Worm (Caenorhabditis elegans) whole organism, young adult: ENCODE results near the gene sru-9.

Experiments
- C06A6.2 ChIP-seq: fragments of 200-800 bp; sonication (Bioruptor generic); conservative IDR thresholded peaks from 2 replicates; pipeline ENCODE4 v1.3.6; 2022; ENCODE audit warnings: missing genetic modification characterization, missing compliant biosample characterization
- F22D6.2 ChIP-seq: sonication (generic microtip); optimal IDR thresholded peaks from 2 replicates; lab custom pipeline; 2016; ENCODE audit warnings: mild to moderate bottlenecking, missing genetic modification characterization, missing compliant biosample characterization
- F37B4.10 ChIP-seq: fragments of 200-800 bp; sonication (Bioruptor generic); IDR thresholded peaks from 2 replicates; pipeline ENCODE4 v1.3.6; 2022; ENCODE audit warnings: missing genetic modification characterization, missing compliant biosample characterization
- F49E8.2 ChIP-seq: sonication (generic microtip); optimal IDR thresholded peaks from 3 replicates; lab custom pipeline; 2017; ENCODE audit warnings: missing genetic modification characterization, mild to moderate bottlenecking, missing compliant biosample characterization, antibody characterized with exemption, moderate library complexity; ENCODE audit not compliant: insufficient read depth
- Y53F4B.3 ChIP-seq: fragments of 200-800 bp; sonication (Bioruptor generic); IDR thresholded peaks from 2 replicates; pipeline ENCODE4 v1.3.6; 2022; ENCODE audit warnings: missing genetic modification reagents, missing genetic modification characterization, missing compliant biosample characterization
- Y56A3A.18 ChIP-seq: fragments of 200-800 bp; sonication (Bioruptor generic); IDR thresholded peaks from 2 replicates; pipeline ENCODE4 v1.3.6; 2022; ENCODE audit warnings: missing genetic modification reagents, missing genetic modification characterization, missing compliant biosample characterization
- Y67H2A.10 ChIP-seq: fragments of 200-800 bp; sonication (Bioruptor generic); conservative IDR thresholded peaks from 2 replicates; pipeline ENCODE4 v1.3.6; 2022; ENCODE audit warnings: missing genetic modification reagents, missing genetic modification characterization, missing compliant biosample characterization
- attf-5 ChIP-seq: fragments of 200-800 bp; sonication (Bioruptor generic); optimal IDR thresholded peaks from 2 replicates; lab custom pipeline; 2018; ENCODE audit warnings: mild to moderate bottlenecking, missing genetic modification characterization, missing compliant biosample characterization
- ccch-3 ChIP-seq: fragments of 200-800 bp; sonication (Bioruptor generic); optimal IDR thresholded peaks from 2 replicates; lab custom pipeline; 2018; ENCODE audit warnings: mild to moderate bottlenecking, missing genetic modification characterization, missing compliant biosample characterization
- cebp-2 ChIP-seq: fragments of 200-800 bp; sonication (Bioruptor generic); IDR thresholded peaks from 2 replicates; pipeline ENCODE4 v1.3.6; 2022; ENCODE audit warnings: missing genetic modification characterization, missing compliant biosample characterization
- ceh-100 ChIP-seq: fragments of 200-800 bp; sonication (Bioruptor generic); IDR thresholded peaks from 2 replicates; pipeline ENCODE4 v1.3.6; 2022; ENCODE audit warnings: missing genetic modification reagents, missing genetic modification characterization, missing compliant biosample characterization
- ceh-40 ChIP-seq: fragments of 200-800 bp; sonication (Bioruptor generic); IDR thresholded peaks from 2 replicates; pipeline ENCODE4 v1.3.6; 2022; ENCODE audit warnings: missing genetic modification characterization, missing compliant biosample characterization
- dpff-1 ChIP-seq: sonication (generic microtip); optimal IDR thresholded peaks from 2 replicates; lab custom pipeline; 2017; ENCODE audit warnings: mild to moderate bottlenecking, missing genetic modification characterization, missing compliant biosample characterization
- egl-18 ChIP-seq: fragments of 200-800 bp; sonication (Bioruptor generic); IDR thresholded peaks from 2 replicates; pipeline ENCODE4 v1.3.6; 2022; ENCODE audit warnings: missing genetic modification reagents, missing genetic modification characterization, missing compliant biosample characterization
- egrh-3 ChIP-seq: fragments of 200-800 bp; sonication (Bioruptor generic); IDR thresholded peaks from 2 replicates; pipeline ENCODE4 v1.3.6; 2022; ENCODE audit warnings: missing genetic modification reagents, missing genetic modification characterization, missing compliant biosample characterization
- hlh-26 ChIP-seq: fragments of 200-800 bp; sonication (Bioruptor generic); conservative IDR thresholded peaks from 2 replicates; pipeline ENCODE4 v1.3.6; 2022; ENCODE audit warnings: missing genetic modification reagents, missing genetic modification characterization, missing compliant biosample characterization
- let-607 ChIP-seq, 2 experiments: fragments of 200-800 bp in 1 of 2; sonication (Bioruptor generic) in 1 of 2; sonication (generic microtip) in 1 of 2; optimal IDR thresholded peaks; 2 replicates each; lab custom pipeline; 2016 to 2018; ENCODE audit warnings: mild to moderate bottlenecking in 2 of 2, missing compliant biosample characterization in 2 of 2, missing genetic modification characterization in 2 of 2, moderate library complexity in 2 of 2, missing genotype in 1 of 2
- lin-26 ChIP-seq: fragments of 200-800 bp; sonication (Bioruptor generic); IDR thresholded peaks from 2 replicates; pipeline ENCODE4 v1.3.6; 2022; ENCODE audit warnings: missing genetic modification reagents, missing genetic modification characterization, missing compliant biosample characterization
- lin-40 ChIP-seq: sonication (generic microtip); optimal IDR thresholded peaks from 2 replicates; lab custom pipeline; 2016; ENCODE audit warnings: missing genetic modification characterization, mild to moderate bottlenecking, missing compliant biosample characterization, missing genotype, missing genetic modification reagents
- lin-54 ChIP-seq: fragments of 200-800 bp; sonication (Bioruptor generic); optimal IDR thresholded peaks from 2 replicates; lab custom pipeline; 2018; ENCODE audit warnings: mild to moderate bottlenecking, missing genetic modification characterization, missing compliant biosample characterization
- lir-1 ChIP-seq: fragments of 200-800 bp; sonication (Bioruptor generic); conservative IDR thresholded peaks from 2 replicates; pipeline ENCODE4 v1.3.6; 2022; ENCODE audit warnings: missing genetic modification reagents, missing genetic modification characterization, missing compliant biosample characterization
- mel-28 ChIP-seq: sonication (generic microtip); optimal IDR thresholded peaks from 2 replicates; lab custom pipeline; 2016; ENCODE audit warnings: borderline replicate concordance, mild to moderate bottlenecking, missing genetic modification characterization, missing compliant biosample characterization
- nfyb-1 ChIP-seq: fragments of 200-800 bp; sonication (Bioruptor generic); IDR thresholded peaks from 2 replicates; pipeline ENCODE4 v1.3.6; 2022; ENCODE audit warnings: missing genetic modification reagents, missing genetic modification characterization, missing compliant biosample characterization
- pbrm-1 ChIP-seq: fragments of 200-800 bp; sonication (Bioruptor generic); IDR thresholded peaks from 2 replicates; pipeline ENCODE4 v1.3.6; 2022; ENCODE audit warnings: missing genetic modification reagents, missing genetic modification characterization, missing compliant biosample characterization
- snpc-1.1 ChIP-seq: sonication (generic microtip); optimal IDR thresholded peaks from 2 replicates; lab custom pipeline; 2017; ENCODE audit warnings: missing genetic modification characterization, mild to moderate bottlenecking, missing compliant biosample characterization, antibody characterized with exemption, moderate library complexity, missing genotype, missing genetic modification reagents; ENCODE audit not compliant: insufficient read depth
- snpc-1.3 ChIP-seq: sonication (generic microtip); optimal IDR thresholded peaks from 2 replicates; lab custom pipeline; 2017; ENCODE audit warnings: missing genetic modification characterization, mild to moderate bottlenecking, missing compliant biosample characterization, antibody characterized with exemption, moderate library complexity, missing genotype, missing genetic modification reagents; ENCODE audit not compliant: insufficient read depth
- snpc-3.4 ChIP-seq: sonication (generic microtip); optimal IDR thresholded peaks from 2 replicates; lab custom pipeline; 2017; ENCODE audit warnings: missing genetic modification characterization, mild to moderate bottlenecking, missing compliant biosample characterization, antibody characterized with exemption, moderate library complexity, missing genotype, missing genetic modification reagents
- tbx-9 ChIP-seq: sonication (generic microtip); optimal IDR thresholded peaks from 2 replicates; lab custom pipeline; 2016; ENCODE audit warnings: borderline replicate concordance, missing genetic modification characterization, inconsistent platforms, missing compliant biosample characterization
- unc-62 ChIP-seq: fragments of 150-350 bp; optimal IDR thresholded peaks from 2 replicates; lab custom pipeline; 2014; ENCODE audit warnings: missing biosample characterization, missing genetic modification reagents, missing genetic modification characterization
- zfh-2 ChIP-seq: fragments of 200-800 bp; sonication (Bioruptor generic); conservative IDR thresholded peaks from 2 replicates; pipeline ENCODE4 v1.3.6; 2022; ENCODE audit warnings: missing genetic modification reagents, missing genetic modification characterization, missing compliant biosample characterization
- ztf-28 ChIP-seq: fragments of 200-800 bp; sonication (Bioruptor generic); IDR thresholded peaks from 2 replicates; pipeline ENCODE4 v1.3.6; 2022; ENCODE audit warnings: missing genetic modification reagents, missing genetic modification characterization, missing compliant biosample characterization
- ztf-6 ChIP-seq: fragments of 200-800 bp; sonication (Bioruptor generic); IDR thresholded peaks from 2 replicates; pipeline ENCODE4 v1.3.6; 2022; ENCODE audit warnings: missing genetic modification reagents, missing genetic modification characterization, missing compliant biosample characterization

The sru-9 gene

ce11 chrIV:13559020-13559419 lies 29.8 kb upstream of the sru-9 start:
- TF ChIP-seq hlh-26 (GFP tag; lab: Robert Waterston, UW) (no peak), pbrm-1 (no peak), zfh-2 (GFP tag; lab: Robert Waterston, UW) (peak; percentile 65; the same call in 1 of the 2 replicates)
- TF ChIP-seq, all 124 proteins: peak for 1

- no peak for TF ChIP-seq ztf-6
- TF ChIP-seq C06A6.2 (GFP tag; lab: Robert Waterston, UW) = no peak
- no peak for TF ChIP-seq F22D6.2
- no peak for TF ChIP-seq snpc-3.4 (tag; lab: Kevin White, UChicago)
- no peak for TF ChIP-seq snpc-1.3
- TF ChIP-seq dpff-1 (tag; lab: Kevin White, UChicago) = no peak
- 0 out of 2 replicates have a peak, but pooled peaks have one; percentile 39 for TF ChIP-seq ztf-28 (GFP tag; lab: Robert Waterston, UW)
- TF ChIP-seq, all 124 proteins: peak for 1
Measured at ce11 chrIV:13561629-13562028, 27.2 kb upstream of the sru-9 start, which contains the start of the genes Y45F10B.13 and qui-1. Y45F10B.13 (minus strand) TSS chrIV:13561729. qui-1 (plus strand) TSS chrIV:13561861.

DNA sequence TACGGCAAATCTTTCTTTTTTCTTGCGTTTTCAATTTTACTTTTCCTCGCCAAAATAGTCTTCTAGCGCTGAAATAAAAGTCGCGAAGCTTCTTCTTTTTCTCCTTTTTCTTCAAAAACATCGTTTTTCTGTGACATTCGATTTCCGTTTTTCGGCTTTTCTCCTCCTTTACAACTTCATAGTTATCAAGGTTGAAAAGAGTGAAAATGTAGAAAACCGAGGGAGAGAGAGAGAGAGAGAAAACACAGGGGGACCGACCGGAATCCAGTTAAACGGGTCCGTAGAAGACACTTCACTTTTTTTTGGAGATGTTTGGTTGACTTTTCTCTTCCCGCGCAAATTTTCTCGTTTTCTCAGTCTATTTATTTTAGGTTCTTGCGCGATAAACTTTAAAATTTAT lies 24.5 kb upstream of the sru-9 start:
- TF ChIP-seq unc-62 (GFP tag; lab: Kevin White, UChicago) (no peak), attf-5 (no peak), mel-28 (tag; lab: Kevin White, UChicago) (no peak), Y53F4B.3 (GFP tag; lab: Robert Waterston, UW) (no peak), F49E8.2 (no peak), ccch-3 (GFP tag; lab: Kevin White, UChicago) (no peak), F37B4.10 (no peak), egrh-3 (GFP tag; lab: Robert Waterston, UW) (no peak), ceh-40 (GFP tag; lab: Robert Waterston, UW) (no peak), tbx-9 (no peak), lin-54 (GFP tag; lab: Kevin White, UChicago) (no peak), lir-1 (GFP tag; lab: Robert Waterston, UW) (no peak), pbrm-1 (no peak), egl-18 (GFP tag; lab: Robert Waterston, UW) (no peak), snpc-1.1 (tag; lab: Kevin White, UChicago) (no peak), nfyb-1 (GFP tag; lab: Robert Waterston, UW) (no peak)
- TF ChIP-seq, all 124 proteins: peak for 0

DNA sequence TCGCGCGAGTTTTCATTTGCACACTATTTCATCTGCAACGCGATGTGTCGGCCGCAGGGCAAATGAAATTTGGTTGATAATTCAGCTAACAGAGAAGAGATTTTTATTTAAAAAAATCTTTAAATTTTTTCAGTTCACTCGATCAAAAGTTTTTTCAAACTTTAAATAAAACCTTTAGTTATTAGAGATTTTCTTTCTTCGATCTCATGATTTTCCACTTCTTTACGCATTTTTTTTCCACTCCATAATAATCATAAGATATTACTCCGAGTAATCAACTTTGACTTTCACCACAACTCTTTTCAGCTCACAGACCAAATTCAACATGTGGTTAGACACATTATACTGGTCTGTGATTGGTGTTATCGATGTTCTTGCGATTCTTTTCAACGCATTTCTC lies 14.1 kb upstream of the sru-9 start, which contains the start of gene srd-10:
TSS of gene srd-10 (plus strand) at position 301 of the 400 bp plus-strand sequence.
- TF ChIP-seq ceh-100 (GFP tag; lab: Robert Waterston, UW) = no peak
- no peak for TF ChIP-seq Y67H2A.10 (GFP tag; lab: Robert Waterston, UW)
- TF ChIP-seq lin-26 (GFP tag; lab: Robert Waterston, UW) = no peak
- TF ChIP-seq cebp-2 (GFP tag; lab: Robert Waterston, UW) = no peak
- TF ChIP-seq let-607 (tag; optimal IDR thresholded peaks at IDR 0.05; lab: Kevin White, UChicago) = no peak
- no peak for TF ChIP-seq lin-40 (tag; lab: Kevin White, UChicago)

DNA sequence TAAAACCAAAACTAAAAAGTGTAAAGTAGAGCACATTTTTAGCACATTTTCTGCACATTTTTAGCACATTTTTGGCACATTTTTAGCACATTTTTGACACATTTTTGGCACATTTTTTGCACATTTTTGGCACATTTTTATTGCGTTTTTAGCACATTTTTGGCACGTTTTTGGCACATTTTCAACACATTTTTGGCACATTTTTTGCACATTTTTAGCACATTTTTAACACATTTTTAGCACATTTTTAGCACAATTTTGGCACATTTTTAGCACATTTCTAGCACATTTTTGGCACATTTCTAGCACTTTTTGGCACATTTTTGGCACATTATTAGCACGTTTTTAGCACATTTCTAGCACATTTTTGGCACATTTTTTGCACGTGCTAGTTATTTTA lies 13.1 kb upstream of the sru-9 start:
- TF ChIP-seq Y56A3A.18 = no peak
